Worm (Caenorhabditis elegans) whole organism, mixed stage, embryonic: ENCODE measurements around the gene R05G6.5.

Experiments
- blmp-1 ChIP-seq: fragments of 150-350 bp; optimal IDR thresholded peaks from 2 replicates; lab custom pipeline; 2014; ENCODE audit warnings: missing biosample characterization, missing genetic modification characterization
- mab-5 ChIP-seq: fragments of 150-350 bp; optimal IDR thresholded peaks from 2 replicates; lab custom pipeline; 2014; ENCODE audit warnings: missing biosample characterization, missing genetic modification characterization
- nhr-12 ChIP-seq: fragments of 150-350 bp; optimal IDR thresholded peaks from 2 replicates; lab custom pipeline; 2014; ENCODE audit warnings: missing biosample characterization, missing genetic modification characterization

ce11 chrIV:7473159-7473649, 35.0 kb upstream of the R05G6.5 start, which contains the start of the genes plk-3 and F55G1.6:
- no peak for TF ChIP-seq nhr-12 (tag; lab: Kevin White, UChicago)
- TF ChIP-seq blmp-1 (tag; lab: Kevin White, UChicago) = no peak
- no peak for TF ChIP-seq mab-5 (tag; lab: Kevin White, UChicago)
